Worm (Caenorhabditis elegans) whole organism, young adult: ENCODE data around the gene F49C12.11.
"Not testable (repeated sequence)": the region's sequence is repeated elsewhere in the genome, so short reads cannot be mapped to it uniquely, and the experiment has no call there.

Experiments used
- B0035.1 ChIP-seq: sonication (generic microtip); optimal IDR thresholded peaks from 2 replicates; lab custom pipeline; 2016; ENCODE audit warnings: missing genetic modification characterization, mild to moderate bottlenecking, missing compliant biosample characterization, missing genotype, missing genetic modification reagents
- D2030.7 ChIP-seq: fragments of 200-800 bp; sonication (Bioruptor generic); IDR thresholded peaks from 2 replicates; pipeline ENCODE4 v1.3.6; 2022; ENCODE audit warnings: missing genetic modification reagents, missing genetic modification characterization, missing compliant biosample characterization
- F22D6.2 ChIP-seq: sonication (generic microtip); optimal IDR thresholded peaks from 2 replicates; lab custom pipeline; 2016; ENCODE audit warnings: mild to moderate bottlenecking, missing genetic modification characterization, missing compliant biosample characterization
- F23B12.7 ChIP-seq: sonication (generic microtip); optimal IDR thresholded peaks from 2 replicates; lab custom pipeline; 2017; ENCODE audit warnings: missing genetic modification characterization, mild to moderate bottlenecking, missing compliant biosample characterization, antibody characterized with exemption, moderate library complexity; ENCODE audit not compliant: insufficient read depth
- F37B4.10 ChIP-seq: fragments of 200-800 bp; sonication (Bioruptor generic); IDR thresholded peaks from 2 replicates; pipeline ENCODE4 v1.3.6; 2022; ENCODE audit warnings: missing genetic modification characterization, missing compliant biosample characterization
- F57A8.1 ChIP-seq: fragments of 200-800 bp; sonication (Bioruptor generic); optimal IDR thresholded peaks from 2 replicates; lab custom pipeline; 2018; ENCODE audit warnings: mild to moderate bottlenecking, missing genetic modification characterization, moderate library complexity, missing compliant biosample characterization
- K12H6.12 ChIP-seq: fragments of 200-800 bp; sonication (Bioruptor generic); optimal IDR thresholded peaks from 2 replicates; lab custom pipeline; 2018; ENCODE audit warnings: mild to moderate bottlenecking, missing genetic modification characterization, missing compliant biosample characterization
- Y53G8AR.9 ChIP-seq: fragments of 200-800 bp; sonication (Bioruptor generic); conservative IDR thresholded peaks from 2 replicates; pipeline ENCODE4 v1.3.6; 2022; ENCODE audit warnings: missing genetic modification reagents, missing genetic modification characterization, missing compliant biosample characterization
- Y67H2A.10 ChIP-seq: fragments of 200-800 bp; sonication (Bioruptor generic); conservative IDR thresholded peaks from 2 replicates; pipeline ENCODE4 v1.3.6; 2022; ENCODE audit warnings: missing genetic modification reagents, missing genetic modification characterization, missing compliant biosample characterization
- Y95B8A.8 ChIP-seq: fragments of 200-800 bp; sonication (Bioruptor generic); IDR thresholded peaks from 2 replicates; pipeline ENCODE4 v1.3.6; 2022; ENCODE audit warnings: missing genetic modification reagents, missing genetic modification characterization, missing compliant biosample characterization
- ama-1 ChIP-seq, 3 experiments: fragments of 150-350 bp in 1 of 3; sonication (generic microtip) in 2 of 3; optimal IDR thresholded peaks; 2 replicates each; lab custom pipeline; 2014 to 2018; ENCODE audit warnings: missing biosample characterization in 2 of 3, missing genetic modification characterization in 2 of 3, missing genetic modification reagents in 2 of 3
- athp-1 ChIP-seq: sonication (generic microtip); optimal IDR thresholded peaks from 2 replicates; lab custom pipeline; 2017; ENCODE audit warnings: mild to moderate bottlenecking, missing genetic modification characterization, missing compliant biosample characterization
- attf-3 ChIP-seq: fragments of 200-800 bp; sonication (Bioruptor generic); conservative IDR thresholded peaks from 2 replicates; pipeline ENCODE4 v1.3.6; 2022; ENCODE audit warnings: missing genetic modification reagents, missing genetic modification characterization, missing compliant biosample characterization
- bed-2 ChIP-seq: fragments of 200-800 bp; sonication (Bioruptor generic); IDR thresholded peaks from 2 replicates; pipeline ENCODE4 v1.3.6; 2022; ENCODE audit warnings: missing genetic modification reagents, missing genetic modification characterization, missing compliant biosample characterization
- cebp-1 ChIP-seq, 2 experiments: fragments of 200-800 bp in 1 of 2; sonication (Bioruptor generic) in 1 of 2; sonication (generic microtip) in 1 of 2; IDR thresholded peaks in 1 of 2; optimal IDR thresholded peaks in 1 of 2; 2 replicates each; pipeline versions ENCODE4 v1.3.6 to Lab custom; 2017 to 2022; ENCODE audit warnings: missing compliant biosample characterization in 2 of 2, missing genetic modification characterization in 2 of 2, mild to moderate bottlenecking in 1 of 2, missing genetic modification reagents in 1 of 2, moderate library complexity in 1 of 2
- cebp-2 ChIP-seq: fragments of 200-800 bp; sonication (Bioruptor generic); IDR thresholded peaks from 2 replicates; pipeline ENCODE4 v1.3.6; 2022; ENCODE audit warnings: missing genetic modification characterization, missing compliant biosample characterization
- ceh-58 ChIP-seq: fragments of 200-800 bp; sonication (Bioruptor generic); IDR thresholded peaks from 2 replicates; pipeline ENCODE4 v1.3.6; 2022; ENCODE audit warnings: missing genetic modification characterization, missing compliant biosample characterization
- egl-44 ChIP-seq: fragments of 200-800 bp; sonication (Bioruptor generic); IDR thresholded peaks from 2 replicates; pipeline ENCODE4 v1.3.6; 2022; ENCODE audit warnings: missing genetic modification reagents, missing genetic modification characterization, missing compliant biosample characterization
- ekl-4 ChIP-seq: fragments of 200-800 bp; sonication (Bioruptor generic); IDR thresholded peaks from 2 replicates; pipeline ENCODE4 v1.3.6; 2022; ENCODE audit warnings: missing genetic modification reagents, missing genetic modification characterization, missing compliant biosample characterization
- ets-4 ChIP-seq: fragments of 200-800 bp; sonication (Bioruptor generic); optimal IDR thresholded peaks from 2 replicates; lab custom pipeline; 2018; ENCODE audit warnings: mild to moderate bottlenecking, missing genetic modification characterization, missing compliant biosample characterization
- gei-17 ChIP-seq: fragments of 200-800 bp; sonication (Bioruptor generic); optimal IDR thresholded peaks from 2 replicates; lab custom pipeline; 2018; ENCODE audit warnings: mild to moderate bottlenecking, missing genetic modification characterization, missing compliant biosample characterization
- hlh-26 ChIP-seq: fragments of 200-800 bp; sonication (Bioruptor generic); conservative IDR thresholded peaks from 2 replicates; pipeline ENCODE4 v1.3.6; 2022; ENCODE audit warnings: missing genetic modification reagents, missing genetic modification characterization, missing compliant biosample characterization
- lag-1 ChIP-seq: fragments of 200-800 bp; sonication (Bioruptor generic); IDR thresholded peaks from 2 replicates; pipeline ENCODE4 v1.3.6; 2022; ENCODE audit warnings: missing genetic modification reagents, missing genetic modification characterization, missing compliant biosample characterization
- mel-28 ChIP-seq: sonication (generic microtip); optimal IDR thresholded peaks from 2 replicates; lab custom pipeline; 2016; ENCODE audit warnings: borderline replicate concordance, mild to moderate bottlenecking, missing genetic modification characterization, missing compliant biosample characterization
- nfya-2 ChIP-seq: fragments of 200-800 bp; sonication (Bioruptor generic); IDR thresholded peaks from 2 replicates; pipeline ENCODE4 v1.3.6; 2022; ENCODE audit warnings: missing genetic modification reagents, missing genetic modification characterization, missing compliant biosample characterization
- nhr-120 ChIP-seq: fragments of 200-800 bp; sonication (Bioruptor generic); IDR thresholded peaks from 2 replicates; pipeline ENCODE4 v1.3.6; 2022; ENCODE audit warnings: missing genetic modification characterization, missing compliant biosample characterization
- nhr-80 ChIP-seq: sonication (generic microtip); optimal IDR thresholded peaks from 2 replicates; lab custom pipeline; 2016; ENCODE audit warnings: missing genetic modification characterization, missing compliant biosample characterization
- rpc-1 ChIP-seq, 2 experiments: fragments of 150-350 bp in 1 of 2; sonication (generic microtip) in 1 of 2; optimal IDR thresholded peaks; 2 replicates each; lab custom pipeline; 2014 to 2018; ENCODE audit warnings: missing biosample characterization in 1 of 2, missing genetic modification characterization in 1 of 2, missing genetic modification reagents in 1 of 2, missing genotype in 1 of 2
- sdz-38 ChIP-seq: sonication (generic microtip); optimal IDR thresholded peaks from 2 replicates; lab custom pipeline; 2016; ENCODE audit warnings: missing genotype, missing genetic modification characterization, missing compliant biosample characterization
- snpc-4 ChIP-seq, 5 experiments: fragments of 150-350 bp in 1 of 5; sonication (generic microtip) in 4 of 5; optimal IDR thresholded peaks; 2 replicates each; lab custom pipeline; 2014 to 2018; ENCODE audit warnings: missing genetic modification characterization in 5 of 5, missing biosample characterization in 3 of 5, antibody characterized with exemption in 2 of 5, mild to moderate bottlenecking in 2 of 5, missing compliant biosample characterization in 2 of 5, missing genotype in 2 of 5, moderate library complexity in 2 of 5, missing genetic modification reagents in 1 of 5
- somi-1 ChIP-seq: fragments of 200-800 bp; sonication (Bioruptor generic); optimal IDR thresholded peaks from 2 replicates; lab custom pipeline; 2018; ENCODE audit warnings: mild to moderate bottlenecking, missing genetic modification characterization, missing compliant biosample characterization
- tbx-9 ChIP-seq: sonication (generic microtip); optimal IDR thresholded peaks from 2 replicates; lab custom pipeline; 2016; ENCODE audit warnings: borderline replicate concordance, missing genetic modification characterization, inconsistent platforms, missing compliant biosample characterization
- unc-130 ChIP-seq: sonication (generic microtip); optimal IDR thresholded peaks from 2 replicates; lab custom pipeline; 2016; ENCODE audit warnings: missing genetic modification reagents, missing genetic modification characterization, missing compliant biosample characterization
- unc-62 ChIP-seq: fragments of 150-350 bp; optimal IDR thresholded peaks from 2 replicates; lab custom pipeline; 2014; ENCODE audit warnings: missing biosample characterization, missing genetic modification reagents, missing genetic modification characterization
- xnd-1 ChIP-seq: sonication (generic microtip); optimal IDR thresholded peaks from 2 replicates; lab custom pipeline; 2016; ENCODE audit warnings: missing genotype, missing genetic modification reagents, missing genetic modification characterization, missing compliant biosample characterization
- zfh-2 ChIP-seq: fragments of 200-800 bp; sonication (Bioruptor generic); conservative IDR thresholded peaks from 2 replicates; pipeline ENCODE4 v1.3.6; 2022; ENCODE audit warnings: missing genetic modification reagents, missing genetic modification characterization, missing compliant biosample characterization
- zim-3 ChIP-seq: sonication (generic microtip); optimal IDR thresholded peaks from 2 replicates; lab custom pipeline; 2017; ENCODE audit warnings: mild to moderate bottlenecking, missing genetic modification characterization, moderate library complexity, missing compliant biosample characterization
- ztf-22 ChIP-seq: fragments of 200-800 bp; sonication (Bioruptor generic); optimal IDR thresholded peaks from 2 replicates; lab custom pipeline; 2018; ENCODE audit warnings: mild to moderate bottlenecking, missing genetic modification characterization, moderate library complexity, missing compliant biosample characterization

F49C12.11 gene

ce11 chrIV:9304617-9305016, 14.6 kb upstream of the F49C12.11 start, which contains the start of gene F49C12.5:
TSS of gene F49C12.5 (plus strand) at chrIV:9304917.
- no peak for TF ChIP-seq B0035.1 (tag; lab: Kevin White, UChicago)
- no peak for TF ChIP-seq ama-1 (optimal IDR thresholded peaks at IDR 0.05; lab: Kevin White, UChicago)
- no peak for TF ChIP-seq ama-1 (GFP tag; optimal IDR thresholded peaks at IDR 0.05; lab: Kevin White, UChicago)

- TF ChIP-seq hlh-26 (GFP tag; lab: Robert Waterston, UW), result no peak
- no peak for TF ChIP-seq tbx-9 (tag; lab: Kevin White, UChicago)
- TF ChIP-seq Y53G8AR.9 (GFP tag; lab: Robert Waterston, UW), result no peak
- no peak for TF ChIP-seq mel-28 (tag; lab: Kevin White, UChicago)
- no peak for TF ChIP-seq cebp-2 (GFP tag; lab: Robert Waterston, UW)
- no peak for TF ChIP-seq nfya-2 (GFP tag; lab: Robert Waterston, UW)
- TF ChIP-seq F22D6.2 (tag; lab: Kevin White, UChicago), result no peak
- no peak for TF ChIP-seq Y95B8A.8 (GFP tag; lab: Robert Waterston, UW)
- no peak for TF ChIP-seq egl-44
- no peak for TF ChIP-seq F23B12.7
- no peak for TF ChIP-seq ztf-22 (GFP tag; lab: Kevin White, UChicago)
- TF ChIP-seq zfh-2 (GFP tag; lab: Robert Waterston, UW), result no peak
- TF ChIP-seq F37B4.10 (GFP tag; lab: Robert Waterston, UW), result no peak
- no peak for TF ChIP-seq ekl-4 (GFP tag; lab: Robert Waterston, UW)
- no peak for TF ChIP-seq cebp-1 (GFP tag; IDR thresholded peaks at IDR 0.05; lab: Robert Waterston, UW)
- no peak for TF ChIP-seq cebp-1 (tag; optimal IDR thresholded peaks at IDR 0.05; lab: Kevin White, UChicago)
- no peak for TF ChIP-seq nhr-120 (GFP tag; lab: Robert Waterston, UW)
- no peak for TF ChIP-seq bed-2 (GFP tag; lab: Robert Waterston, UW)
- TF ChIP-seq K12H6.12 (tag; lab: Kevin White, UChicago), result no peak
- no peak for TF ChIP-seq F57A8.1 (GFP tag; lab: Kevin White, UChicago)
- TF ChIP-seq, all 124 proteins: peak for 0
Observed at ce11 chrIV:9308975-9309374, 10.2 kb upstream of the F49C12.11 start, which contains the start of gene F49C12.6. TSS of gene F49C12.6 (minus strand) at chrIV:9309075.

ce11 chrIV:9310935-9311566, 8.1 kb upstream of the F49C12.11 start:
- TF ChIP-seq xnd-1 (no peak), unc-130 (GFP tag; lab: Kevin White, UChicago) (no peak), nhr-80 (peak; percentile 73), ets-4 (peak; percentile 45), unc-62 (GFP tag; lab: Kevin White, UChicago) (no peak)

DNA sequence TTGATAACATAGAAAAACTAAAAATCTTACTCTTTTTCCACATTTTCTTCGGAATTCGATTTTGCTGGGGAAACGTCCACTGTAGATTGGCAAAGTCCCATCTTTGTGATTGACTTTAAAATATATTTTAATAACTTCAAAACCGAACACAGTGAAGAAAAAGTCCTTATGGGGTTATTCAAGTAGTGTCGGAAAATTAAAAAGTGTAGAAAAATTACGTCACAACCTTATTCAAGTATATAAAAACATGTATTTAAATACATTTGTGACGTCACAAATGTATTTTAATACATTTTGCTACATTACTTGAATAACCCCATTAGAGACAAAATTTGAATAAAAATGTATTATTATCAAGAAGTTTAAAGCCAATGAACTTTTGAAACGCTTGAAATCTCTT, 6.4 kb upstream of the F49C12.11 start, which contains the start of gene F49C12.7:
F49C12.7 (minus strand) TSS at position 101 of the 400 bp plus-strand sequence.
- not testable (repeated sequence) for TF ChIP-seq F37B4.10 (GFP tag; lab: Robert Waterston, UW); zim-3 (tag; lab: Kevin White, UChicago); gei-17 (GFP tag; lab: Kevin White, UChicago)

DNA sequence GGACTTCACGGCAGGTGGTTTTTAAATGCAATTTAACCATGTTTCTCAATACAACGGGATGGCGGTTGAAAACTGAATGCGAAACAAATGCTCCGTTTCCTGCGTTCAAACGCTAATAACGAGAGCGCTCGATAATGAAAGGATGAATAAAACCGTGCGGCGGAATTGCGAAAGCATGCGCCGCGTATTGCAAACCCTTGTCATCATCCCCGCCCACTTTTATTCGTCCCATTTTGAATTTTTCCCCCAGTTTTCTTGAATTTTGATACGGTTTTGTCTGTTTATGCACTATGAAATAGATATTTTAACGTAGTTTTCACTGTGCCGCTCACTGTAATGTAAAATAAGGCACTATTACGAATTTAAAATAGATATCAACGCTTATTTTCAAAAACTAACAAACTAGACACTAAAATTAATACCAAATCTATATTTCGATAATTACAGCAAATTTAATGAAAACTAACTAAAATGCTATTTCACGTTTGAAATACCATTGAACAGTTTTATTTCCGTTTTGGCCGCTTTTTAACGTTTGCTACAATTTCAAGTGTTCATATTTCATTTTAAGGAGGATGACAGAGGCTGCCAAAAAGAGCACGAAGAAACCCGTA, 3.0 kb upstream of the F49C12.11 start, which contains the start of the genes F49C12.9 and rpn-7:
F49C12.9 (minus strand) TSS at position 148 of the 614 bp plus-strand sequence.
rpn-7 (plus strand) TSS at position 564 of the 614 bp plus-strand sequence.
- TF ChIP-seq ceh-58 (GFP tag; lab: Robert Waterston, UW), result no peak
- TF ChIP-seq rpc-1 (optimal IDR thresholded peaks at IDR 0.05; lab: Kevin White, UChicago), result peak; percentile 9
- no peak for TF ChIP-seq rpc-1 (tag; optimal IDR thresholded peaks at IDR 0.05; lab: Kevin White, UChicago)
- 0 out of 2 replicates have a peak, but pooled peaks have one; percentile 9 for TF ChIP-seq attf-3 (GFP tag; lab: Robert Waterston, UW)
- TF ChIP-seq somi-1 (GFP tag; lab: Kevin White, UChicago), result no peak
- TF ChIP-seq athp-1, result no peak
- no peak for TF ChIP-seq snpc-4 (GFP tag; optimal IDR thresholded peaks at IDR 0.05; lab: Kevin White, UChicago)
- peak in 3 of 4 experiments; percentile 1 to 45 (median 15) for TF ChIP-seq snpc-4 (tag; optimal IDR thresholded peaks at IDR 0.05; lab: Kevin White, UChicago)
- TF ChIP-seq F57A8.1 (GFP tag; lab: Kevin White, UChicago), result no peak
- TF ChIP-seq Y53G8AR.9 (GFP tag; lab: Robert Waterston, UW), result no peak
- no peak for TF ChIP-seq Y67H2A.10 (GFP tag; lab: Robert Waterston, UW)
- no peak for TF ChIP-seq unc-130 (GFP tag; lab: Kevin White, UChicago)
- peak; percentile 29; the same call in 1 of the 2 replicates for TF ChIP-seq D2030.7
- TF ChIP-seq lag-1 (GFP tag; lab: Robert Waterston, UW), result no peak
- TF ChIP-seq sdz-38 (tag; lab: Kevin White, UChicago), result no peak
